Worm (Caenorhabditis elegans) whole organism, mixed stage, embryonic: ENCODE measurements around the gene capg-2.

ENCODE experiments used
- cnd-1 ChIP-seq: fragments of 200-800 bp; sonication (Bioruptor generic); optimal IDR thresholded peaks from 2 replicates; lab custom pipeline; 2018; ENCODE audit warnings: mild to moderate bottlenecking, missing genetic modification characterization, missing compliant biosample characterization
- lin-13 ChIP-seq: fragments of 150-350 bp; optimal IDR thresholded peaks from 2 replicates; lab custom pipeline; 2014; ENCODE audit warnings: missing biosample characterization, missing genetic modification characterization
- lsy-2 ChIP-seq: fragments of 150-350 bp; optimal IDR thresholded peaks from 2 replicates; lab custom pipeline; 2014; ENCODE audit warnings: missing biosample characterization, missing genetic modification characterization
- mab-5 ChIP-seq: fragments of 150-350 bp; optimal IDR thresholded peaks from 2 replicates; lab custom pipeline; 2014; ENCODE audit warnings: missing biosample characterization, missing genetic modification characterization
- nhr-12 ChIP-seq: fragments of 150-350 bp; optimal IDR thresholded peaks from 2 replicates; lab custom pipeline; 2014; ENCODE audit warnings: missing biosample characterization, missing genetic modification characterization
- nhr-237 ChIP-seq: fragments of 150-350 bp; optimal IDR thresholded peaks from 2 replicates; lab custom pipeline; 2014; ENCODE audit warnings: missing biosample characterization, missing genetic modification characterization
- nhr-28 ChIP-seq: fragments of 150-350 bp; optimal IDR thresholded peaks from 2 replicates; lab custom pipeline; 2014; ENCODE audit warnings: missing biosample characterization, missing genetic modification characterization
- nhr-76 ChIP-seq: sonication (generic microtip); optimal IDR thresholded peaks from 2 replicates; lab custom pipeline; 2017; ENCODE audit warnings: missing biosample characterization, missing genetic modification characterization
- snpc-4 ChIP-seq: fragments of 150-350 bp; optimal IDR thresholded peaks from 2 replicates; lab custom pipeline; 2014; ENCODE audit warnings: missing biosample characterization, missing genetic modification characterization
- tbx-8 ChIP-seq: fragments of 200-800 bp; sonication (Bioruptor generic); optimal IDR thresholded peaks from 2 replicates; lab custom pipeline; 2018; ENCODE audit warnings: mild to moderate bottlenecking, missing genetic modification characterization, moderate library complexity, missing compliant biosample characterization
- unc-120 ChIP-seq: sonication (generic microtip); optimal IDR thresholded peaks from 2 replicates; lab custom pipeline; 2017; ENCODE audit warnings: missing genetic modification characterization, missing compliant biosample characterization; ENCODE audit not compliant: poor library complexity, severe bottlenecking
- unc-39 ChIP-seq: fragments of 150-350 bp; optimal IDR thresholded peaks from 2 replicates; lab custom pipeline; 2014; ENCODE audit warnings: missing biosample characterization, missing genetic modification characterization
- unc-62 ChIP-seq: fragments of 150-350 bp; optimal IDR thresholded peaks from 2 replicates; lab custom pipeline; 2014; ENCODE audit warnings: missing biosample characterization, missing genetic modification reagents, missing genetic modification characterization
- ztf-11 ChIP-seq: fragments of 150-350 bp; optimal IDR thresholded peaks from 2 replicates; lab custom pipeline; 2014; ENCODE audit warnings: missing biosample characterization, missing genetic modification characterization

DNA sequence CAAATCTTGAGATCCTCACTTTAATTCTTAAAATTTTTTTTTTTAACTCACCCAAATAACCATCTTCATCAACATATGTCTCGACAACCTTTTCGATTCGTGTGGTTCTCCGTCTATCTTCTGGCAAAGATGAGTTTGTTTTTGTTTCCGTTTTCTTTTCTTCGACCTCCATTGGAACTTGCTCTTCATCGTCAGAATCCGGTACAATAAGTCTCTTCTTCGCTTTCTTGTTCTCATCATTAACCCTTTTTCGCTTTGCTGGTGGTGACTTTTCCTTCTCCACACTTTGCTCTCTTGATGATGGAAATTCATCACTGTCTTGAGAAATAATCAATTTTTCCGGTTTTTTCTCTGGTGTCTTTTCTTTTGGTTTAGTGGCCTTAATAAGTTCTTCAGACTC is 44.4 kb downstream of the capg-2 start:
- TF ChIP-seq nhr-76 (tag; lab: Kevin White, UChicago) (no peak), snpc-4 (tag; lab: Kevin White, UChicago) (no peak), nhr-28 (tag; lab: Kevin White, UChicago) (no peak), unc-39 (tag; lab: Kevin White, UChicago) (no peak), mab-5 (tag; lab: Kevin White, UChicago) (no peak), unc-62 (GFP tag; lab: Kevin White, UChicago) (no peak), lsy-2 (no peak), unc-120 (tag; lab: Kevin White, UChicago) (no peak), ztf-11 (no peak), cnd-1 (no peak), nhr-12 (tag; lab: Kevin White, UChicago) (no peak), tbx-8 (no peak), lin-13 (tag; lab: Kevin White, UChicago) (no peak), nhr-237 (tag; lab: Kevin White, UChicago) (no peak)
